Worm (Caenorhabditis elegans): ENCODE measurements around the gene srap-1.

ce11 chrII:11161675-11162074, 41.3 kb upstream of the srap-1 start:
- no peak for TF ChIP-seq W03F9.2 (tag; optimal IDR thresholded peaks at IDR 0.05)
- TF ChIP-seq him-1 (tag; optimal IDR thresholded peaks at IDR 0.05) = no peak
- no peak for TF ChIP-seq dao-5 (tag; optimal IDR thresholded peaks at IDR 0.05)
